Worm (Caenorhabditis elegans): Measurements from ENCODE around the gene aldo-1.

DNA sequence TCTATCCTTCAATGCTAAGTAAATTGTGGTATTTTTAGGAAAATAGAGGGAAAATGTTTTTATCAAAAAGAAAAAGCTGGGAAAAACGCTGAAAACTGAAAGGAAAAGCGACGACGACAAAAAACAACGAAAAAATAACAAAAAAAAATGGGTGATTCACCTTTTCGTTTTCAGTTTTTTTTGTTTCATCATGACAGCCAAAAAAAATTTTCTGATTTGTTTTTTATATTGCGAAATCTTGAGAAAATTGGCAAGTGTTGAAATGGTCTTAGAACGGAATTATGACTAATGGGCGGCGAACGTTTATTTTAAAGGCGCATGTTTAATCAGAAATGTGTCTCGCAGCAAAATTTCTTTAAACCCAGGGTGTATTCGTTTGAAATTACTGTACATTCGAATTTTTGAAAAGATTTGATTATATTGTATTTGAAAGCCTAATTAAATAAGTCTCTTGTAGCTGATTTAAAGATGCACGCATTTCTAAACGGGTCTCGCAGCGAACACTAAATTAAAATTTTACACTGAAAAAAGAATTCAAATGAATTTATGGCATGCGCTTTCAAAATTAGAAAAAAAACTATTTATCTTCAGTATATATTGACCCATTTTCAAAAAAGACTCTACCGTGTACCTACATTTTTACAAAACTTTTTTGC lies 28.9 kb downstream of the aldo-1 start:
- no peak for TF ChIP-seq hlh-17 (GFP tag; optimal IDR thresholded peaks at IDR 0.05; ENCODE audit: borderline replicate concordance)
- no peak for TF ChIP-seq isw-1 (GFP tag; IDR thresholded peaks at IDR 0.05)
